Fruit fly (Drosophila melanogaster) whole organism, embryonic: ENCODE measurements around the gene BtbVII.

Experiments
- BtbVII ChIP-seq: fragments of 200-800 bp; sonication (Bioruptor generic); optimal IDR thresholded peaks from 3 replicates; lab custom pipeline; 2017; ENCODE audit warnings: missing biosample characterization, mild to moderate bottlenecking, missing genetic modification characterization
- CG10267 ChIP-seq: fragments of 200-800 bp; sonication (Bioruptor generic); optimal IDR thresholded peaks from 2 replicates; lab custom pipeline; 2018; ENCODE audit warnings: missing biosample characterization, mild to moderate bottlenecking, missing genetic modification characterization, moderate library complexity
- CG10979 ChIP-seq: fragments of 200-800 bp; sonication (Bioruptor generic); optimal IDR thresholded peaks from 2 replicates; lab custom pipeline; 2018; ENCODE audit warnings: missing biosample characterization, mild to moderate bottlenecking, missing genetic modification characterization, moderate library complexity
- CG12659 ChIP-seq: fragments of 200-800 bp; sonication (Bioruptor generic); optimal IDR thresholded peaks from 3 replicates; lab custom pipeline; 2017; ENCODE audit warnings: mild to moderate bottlenecking, missing biosample characterization, missing genetic modification reagents, missing genetic modification characterization
- CG12769 ChIP-seq: fragments of 200-800 bp; sonication (Bioruptor generic); optimal IDR thresholded peaks from 2 replicates; lab custom pipeline; 2019; ENCODE audit warnings: missing biosample characterization, mild to moderate bottlenecking, missing genetic modification characterization, moderate library complexity
- CG15479 ChIP-seq: fragments of 200-800 bp; sonication (Bioruptor generic); optimal IDR thresholded peaks from 3 replicates; lab custom pipeline; 2019; ENCODE audit warnings: missing biosample characterization, mild to moderate bottlenecking, missing genetic modification characterization, moderate library complexity
- CG1603 ChIP-seq: fragments of 200-800 bp; sonication (Bioruptor generic); optimal IDR thresholded peaks from 2 replicates; lab custom pipeline; 2019; ENCODE audit warnings: missing biosample characterization, mild to moderate bottlenecking, missing genetic modification characterization, moderate library complexity
- CG18262 ChIP-seq: fragments of 200-800 bp; optimal IDR thresholded peaks from 3 replicates; lab custom pipeline; 2019; ENCODE audit warnings: missing biosample characterization, mild to moderate bottlenecking, missing genetic modification characterization, moderate library complexity
- CG2116 ChIP-seq: fragments of 200-800 bp; sonication (Bioruptor generic); optimal IDR thresholded peaks from 3 replicates; lab custom pipeline; 2018; ENCODE audit warnings: missing biosample characterization, mild to moderate bottlenecking, missing genetic modification characterization
- CG2129 ChIP-seq: fragments of 200-800 bp; sonication (Bioruptor generic); IDR thresholded peaks from 2 replicates; pipeline ENCODE4 v1.3.6; 2022; ENCODE audit warnings: missing biosample characterization, missing genetic modification characterization; ENCODE audit not compliant: partially characterized antibody
- CG30020 ChIP-seq: fragments of 200-800 bp; optimal IDR thresholded peaks from 2 replicates; lab custom pipeline; 2019; ENCODE audit warnings: missing biosample characterization, mild to moderate bottlenecking, missing genetic modification characterization, moderate library complexity
- CG31441 ChIP-seq: fragments of 200-800 bp; sonication (Bioruptor generic); IDR thresholded peaks from 2 replicates; pipeline ENCODE4 v1.3.6; 2022; ENCODE audit warnings: missing biosample characterization, missing genetic modification characterization
- CG32532 ChIP-seq: fragments of 200-800 bp; sonication (Bioruptor generic); IDR thresholded peaks from 2 replicates; pipeline ENCODE4 v1.3.6; 2022; ENCODE audit warnings: missing biosample characterization, missing genetic modification characterization
- CG3838 ChIP-seq: fragments of 200-800 bp; sonication (Bioruptor generic); optimal IDR thresholded peaks from 3 replicates; lab custom pipeline; 2016; ENCODE audit warnings: missing biosample characterization, missing genetic modification characterization
- CG43689 ChIP-seq: fragments of 200-800 bp; sonication (Bioruptor generic); IDR thresholded peaks from 2 replicates; pipeline ENCODE4 v1.3.6; 2022; ENCODE audit warnings: missing biosample characterization, missing genetic modification characterization
- CG4617 ChIP-seq: fragments of 200-800 bp; sonication (Bioruptor generic); optimal IDR thresholded peaks from 3 replicates; lab custom pipeline; 2016; ENCODE audit warnings: missing biosample characterization, missing genetic modification characterization, borderline replicate concordance
- CG5953 ChIP-seq: fragments of 200-800 bp; sonication (Bioruptor generic); IDR thresholded peaks from 2 replicates; pipeline ENCODE4 v1.3.6; 2022; ENCODE audit warnings: missing biosample characterization, missing genetic modification characterization
- CG8290 ChIP-seq, 3 experiments: fragments of 200-800 bp; sonication (Bioruptor generic); optimal IDR thresholded peaks; 2 replicates each; lab custom pipeline; 2016 to 2019; ENCODE audit warnings: missing biosample characterization in 3 of 3, missing genetic modification characterization in 3 of 3, mild to moderate bottlenecking in 2 of 3, moderate library complexity in 1 of 3
- Deaf1 ChIP-seq: fragments of 200-800 bp; optimal IDR thresholded peaks from 3 replicates; lab custom pipeline; 2019; ENCODE audit warnings: missing biosample characterization, mild to moderate bottlenecking, missing genetic modification characterization, moderate library complexity
- Dek ChIP-seq: fragments of 200-800 bp; sonication (Bioruptor generic); optimal IDR thresholded peaks from 3 replicates; lab custom pipeline; 2019; ENCODE audit warnings: missing biosample characterization, mild to moderate bottlenecking, missing genetic modification characterization, moderate library complexity
- Dfd ChIP-seq, 2 experiments: fragments of >200 bp; optimal IDR thresholded peaks; 2 replicates each; lab custom pipeline; 2017; ENCODE audit warnings: missing biosample characterization in 2 of 2, missing genetic modification characterization in 2 of 2
- Drgx ChIP-seq: fragments of 200-800 bp; sonication (Bioruptor generic); IDR thresholded peaks from 2 replicates; pipeline ENCODE4 v1.3.6; 2022; ENCODE audit warnings: missing biosample characterization, missing genetic modification characterization
- Fer2 ChIP-seq: fragments of 200-800 bp; sonication (Bioruptor generic); optimal IDR thresholded peaks from 2 replicates; lab custom pipeline; 2018; ENCODE audit warnings: missing biosample characterization, mild to moderate bottlenecking, missing genetic modification characterization, moderate library complexity
- HLH3B ChIP-seq: fragments of 200-800 bp; sonication (Bioruptor generic); IDR thresholded peaks from 2 replicates; pipeline ENCODE4 v1.3.6; 2022; ENCODE audit warnings: missing biosample characterization, missing genetic modification characterization
- Hmr ChIP-seq: fragments of 200-800 bp; sonication (Bioruptor generic); optimal IDR thresholded peaks from 3 replicates; lab custom pipeline; 2017; ENCODE audit warnings: mild to moderate bottlenecking, missing biosample characterization, missing genetic modification reagents, missing genetic modification characterization
- Lim3 ChIP-seq: fragments of 200-800 bp; sonication (Bioruptor generic); IDR thresholded peaks from 2 replicates; pipeline ENCODE4 v1.3.6; 2022; ENCODE audit warnings: missing biosample characterization, missing genetic modification characterization
- Max ChIP-seq: fragments of 200-800 bp; sonication (Bioruptor generic); optimal IDR thresholded peaks from 2 replicates; lab custom pipeline; 2016; ENCODE audit warnings: missing biosample characterization, mild to moderate bottlenecking, missing genetic modification characterization
- Nf-YA ChIP-seq: fragments of 200-800 bp; sonication (Bioruptor generic); IDR thresholded peaks from 2 replicates; pipeline ENCODE4 v1.3.6; 2022; ENCODE audit warnings: missing biosample characterization, missing genetic modification characterization
- Nf-YC ChIP-seq: fragments of 200-800 bp; optimal IDR thresholded peaks from 3 replicates; lab custom pipeline; 2019; ENCODE audit warnings: missing biosample characterization, mild to moderate bottlenecking, missing genetic modification characterization, moderate library complexity
- Opbp ChIP-seq: fragments of 200-800 bp; sonication (Bioruptor generic); IDR thresholded peaks from 3 replicates; pipeline ENCODE4 v1.3.6; 2022; ENCODE audit warnings: missing biosample characterization, missing genetic modification characterization; ENCODE audit not compliant: partially characterized antibody
- PHDP ChIP-seq: fragments of 200-800 bp; sonication (Bioruptor generic); optimal IDR thresholded peaks from 3 replicates; lab custom pipeline; 2018; ENCODE audit warnings: missing biosample characterization, mild to moderate bottlenecking, missing genetic modification characterization, moderate library complexity
- Pdp1 ChIP-seq, 2 experiments: fragments of 200-800 bp; sonication (Bioruptor generic); optimal IDR thresholded peaks; 3 replicates each; lab custom pipeline; 2016; ENCODE audit warnings: missing biosample characterization in 2 of 2, missing genetic modification characterization in 2 of 2, mild to moderate bottlenecking in 1 of 2, moderate library complexity in 1 of 2
- Rx ChIP-seq: fragments of 200-800 bp; sonication (Bioruptor generic); IDR thresholded peaks from 2 replicates; pipeline ENCODE4 v1.3.6; 2022; ENCODE audit warnings: missing biosample characterization, missing genetic modification characterization
- Sox100B ChIP-seq: fragments of 200-800 bp; sonication (Bioruptor generic); optimal IDR thresholded peaks from 3 replicates; lab custom pipeline; 2018; ENCODE audit warnings: missing biosample characterization, mild to moderate bottlenecking, missing genetic modification characterization
- Taf1 ChIP-seq: fragments of 200-800 bp; sonication (Bioruptor generic); IDR thresholded peaks from 2 replicates; pipeline ENCODE4 v1.3.6; 2022; ENCODE audit warnings: missing biosample characterization, missing genetic modification characterization
- amos ChIP-seq: fragments of 200-800 bp; sonication (Bioruptor generic); IDR thresholded peaks from 2 replicates; pipeline ENCODE4 v1.3.6; 2022; ENCODE audit warnings: missing biosample characterization, missing genetic modification characterization; ENCODE audit not compliant: partially characterized antibody
- az2 ChIP-seq: fragments of 200-800 bp; sonication (Bioruptor generic); optimal IDR thresholded peaks from 3 replicates; lab custom pipeline; 2016; ENCODE audit warnings: missing biosample characterization, missing genetic modification characterization
- chinmo ChIP-seq: fragments of 200-800 bp; sonication (Bioruptor generic); IDR thresholded peaks from 4 replicates; pipeline ENCODE4 v1.3.6; 2022; ENCODE audit warnings: missing biosample characterization, missing genetic modification characterization; ENCODE audit not compliant: partially characterized antibody
- ci ChIP-seq: fragments of 200-800 bp; sonication (Bioruptor generic); IDR thresholded peaks from 3 replicates; pipeline ENCODE4 v1.3.6; 2022; ENCODE audit warnings: missing biosample characterization, missing genetic modification characterization
- crol ChIP-seq: fragments of 200-800 bp; sonication (Bioruptor generic); IDR thresholded peaks from 2 replicates; pipeline ENCODE4 v1.3.6; 2022; ENCODE audit warnings: missing biosample characterization, missing genetic modification characterization
- exex ChIP-seq: fragments of 200-800 bp; sonication (Bioruptor generic); optimal IDR thresholded peaks from 4 replicates; lab custom pipeline; 2018; ENCODE audit warnings: missing biosample characterization, mild to moderate bottlenecking, missing genetic modification characterization, moderate library complexity
- insv ChIP-seq, 2 experiments: fragments of 200-800 bp; sonication (Bioruptor generic); optimal IDR thresholded peaks; 3 replicates each; lab custom pipeline; 2016 to 2018; ENCODE audit warnings: missing biosample characterization in 2 of 2, missing genetic modification characterization in 2 of 2
- kay ChIP-seq: fragments of 200-800 bp; sonication (Bioruptor generic); optimal IDR thresholded peaks from 2 replicates; lab custom pipeline; 2016; ENCODE audit warnings: missing biosample characterization, missing genetic modification characterization
- lbe ChIP-seq: fragments of 200-800 bp; sonication (Bioruptor generic); optimal IDR thresholded peaks from 2 replicates; lab custom pipeline; 2016; ENCODE audit warnings: missing biosample characterization, mild to moderate bottlenecking, missing genetic modification characterization
- mirr ChIP-seq: fragments of 200-800 bp; sonication (Bioruptor generic); optimal IDR thresholded peaks from 3 replicates; lab custom pipeline; 2018; ENCODE audit warnings: missing biosample characterization, mild to moderate bottlenecking, missing genetic modification characterization
- odd ChIP-seq: fragments of 200-800 bp; sonication (Bioruptor generic); optimal IDR thresholded peaks from 2 replicates; lab custom pipeline; 2017; ENCODE audit warnings: missing biosample characterization, mild to moderate bottlenecking, missing genetic modification characterization
- schlank ChIP-seq: fragments of 200-800 bp; sonication (Bioruptor generic); optimal IDR thresholded peaks from 2 replicates; lab custom pipeline; 2018; ENCODE audit warnings: missing biosample characterization, mild to moderate bottlenecking, missing genetic modification characterization

BtbVII gene

dm6 chr3L:3142516-3143382, 5.7 kb upstream of the BtbVII start (continued):
- TF ChIP-seq schlank (tag; lab: Kevin White, UChicago): no peak
- no peak for TF ChIP-seq Taf1
- TF ChIP-seq CG3838: no peak
- TF ChIP-seq ci: peak; percentile 9; the same call in 1 of the 3 replicates
- no peak for TF ChIP-seq CG5953 (GFP tag; lab: Robert Waterston, UW)
- TF ChIP-seq CG12769 (tag; lab: Kevin White, UChicago): peak; percentile 30
- no peak for TF ChIP-seq CG8290 (GFP tag; optimal IDR thresholded peaks at IDR 0.05; lab: Kevin White, UChicago)
- peak in 1 of 2 experiments; percentile 17 for TF ChIP-seq CG8290 (tag; optimal IDR thresholded peaks at IDR 0.05; lab: Kevin White, UChicago)
- peak; percentile 64 for TF ChIP-seq exex
- TF ChIP-seq Lim3 (GFP tag; lab: Robert Waterston, UW): no peak
- TF ChIP-seq Hmr (GFP tag; lab: Kevin White, UChicago): peak; percentile 16
- peak in 1 of 2 experiments; percentile 26 for TF ChIP-seq Pdp1 (GFP tag; optimal IDR thresholded peaks at IDR 0.05; lab: Kevin White, UChicago)
- TF ChIP-seq Drgx (GFP tag; lab: Robert Waterston, UW): no peak
- TF ChIP-seq Dfd (GFP tag; optimal IDR thresholded peaks at IDR 0.05; lab: Kevin White, UChicago): no peak
- peak; percentile 49 for TF ChIP-seq mirr
- peak; percentile 47; the same call in 1 of the 2 replicates for TF ChIP-seq crol (GFP tag; lab: Robert Waterston, UW)
- TF ChIP-seq Nf-YA (GFP tag; lab: Robert Waterston, UW): no peak
- no peak for TF ChIP-seq Opbp
- peak; percentile 11 for TF ChIP-seq BtbVII
- TF ChIP-seq Sox100B (GFP tag; lab: Kevin White, UChicago): no peak
- TF ChIP-seq chinmo (GFP tag; lab: Robert Waterston, UW): 0 out of 4 replicates have a peak, but pooled peaks have one; percentile 58
- 0 out of 2 replicates have a peak, but pooled peaks have one; percentile 14 for TF ChIP-seq Rx (GFP tag; lab: Robert Waterston, UW)

dm6 chr3L:3143383-3143962, 5.0 kb upstream of the BtbVII start, which contains the start of the genes CG11537 and Alg2:
Gene CG11537 (minus strand): TSS chr3L:3143457.
Gene Alg2 (plus strand): TSS chr3L:3143808.
- TF ChIP-seq CG12659 (GFP tag; lab: Kevin White, UChicago) (peak; percentile 49), CG31441 (GFP tag; lab: Robert Waterston, UW) (0 out of 2 replicates have a peak, but pooled peaks have one; percentile 20), CG1603 (tag; lab: Kevin White, UChicago) (peak; percentile 28), CG10979 (tag; lab: Kevin White, UChicago) (peak; percentile 13), CG30020 (peak; percentile 26), Dek (tag; lab: Kevin White, UChicago) (peak; percentile 12), odd (GFP tag; lab: Kevin White, UChicago) (no peak), CG2129 (GFP tag; lab: Robert Waterston, UW) (no peak), CG32532 (GFP tag; lab: Robert Waterston, UW) (peak; percentile 52), CG10267 (peak; percentile 44), Nf-YC (peak; percentile 41), amos (GFP tag; lab: Robert Waterston, UW) (peak; percentile 28; the same call in 1 of the 2 replicates), CG43689 (no peak), lbe (no peak), kay (GFP tag; lab: Kevin White, UChicago) (no peak), CG15479 (GFP tag; lab: Kevin White, UChicago) (no peak), HLH3B (GFP tag; lab: Robert Waterston, UW) (peak; percentile 13; the same call in 1 of the 2 replicates), Fer2 (tag; lab: Kevin White, UChicago) (peak; percentile 4), CG4617 (GFP tag; lab: Kevin White, UChicago) (no peak), CG2116 (GFP tag; lab: Kevin White, UChicago) (peak; percentile 35), PHDP (tag; lab: Kevin White, UChicago) (no peak), CG18262 (tag; lab: Kevin White, UChicago) (peak; percentile 45), Max (GFP tag; lab: Kevin White, UChicago) (peak; percentile 28), az2 (GFP tag; lab: Kevin White, UChicago) (peak; percentile 13), insv (GFP tag; optimal IDR thresholded peaks at IDR 0.05; lab: Kevin White, UChicago) (peak in 1 of 2 experiments; percentile 6), Deaf1 (tag; lab: Kevin White, UChicago) (peak; percentile 52)
